Fruit fly (Drosophila melanogaster): Measurements from ENCODE around the gene CG31709.

dm6 chr2L:9550880-9551279 lies 28.6 kb downstream of the CG31709 start:
- TF ChIP-seq CG43689 (GFP tag; IDR thresholded peaks at IDR 0.05) (no peak), Bgb (GFP tag; IDR thresholded peaks at IDR 0.05; ENCODE audit: partially characterized antibody) (no peak), CG13123 (GFP tag; optimal IDR thresholded peaks at IDR 0.05) (no peak), pan (optimal IDR thresholded peaks at IDR 0.05) (no peak), pan (GFP tag; optimal IDR thresholded peaks at IDR 0.05 in 1 of 2, IDR thresholded peaks at IDR 0.05 in 1 of 2) (no peak), CG10431 (GFP tag; optimal IDR thresholded peaks at IDR 0.05) (no peak), zfh1 (GFP tag; IDR thresholded peaks at IDR 0.05) (no peak), CG10274 (GFP tag; optimal IDR thresholded peaks at IDR 0.05) (no peak), ftz-f1 (GFP tag; optimal IDR thresholded peaks at IDR 0.05) (no peak), Dip3 (GFP tag; optimal IDR thresholded peaks at IDR 0.05) (no peak), Mes4 (GFP tag; optimal IDR thresholded peaks at IDR 0.05) (no peak), sug (tag; optimal IDR thresholded peaks at IDR 0.05) (no peak), CTCF (GFP tag; optimal IDR thresholded peaks at IDR 0.05) (no peak), ssp (GFP tag; IDR thresholded peaks at IDR 0.05) (no peak)

Data from whole organism, embryonic.